Fruit fly (Drosophila melanogaster) whole organism, wandering third instar larva: ENCODE measurements around the gene CG7246.
A peak's percentile ranks its signal among the peaks of the same experiment; 100 is the strongest.

Experiments used
- Abd-B ChIP-seq: fragments of >200 bp; optimal IDR thresholded peaks from 2 replicates; lab custom pipeline; 2017; ENCODE audit warnings: missing biosample characterization, missing genetic modification characterization
- CG9705 ChIP-seq: fragments of 200-800 bp; sonication (Bioruptor generic); optimal IDR thresholded peaks from 2 replicates; lab custom pipeline; 2018; ENCODE audit warnings: missing biosample characterization, mild to moderate bottlenecking, missing genetic modification characterization
- Dfd ChIP-seq: fragments of >200 bp; optimal IDR thresholded peaks from 2 replicates; lab custom pipeline; 2017; ENCODE audit warnings: missing biosample characterization, missing genetic modification characterization
- GATAd ChIP-seq: sonication (Bioruptor generic); optimal IDR thresholded peaks from 2 replicates; lab custom pipeline; 2016; ENCODE audit warnings: missing biosample characterization, missing genetic modification characterization
- HLH106 ChIP-seq: fragments of 200-800 bp; optimal IDR thresholded peaks from 3 replicates; lab custom pipeline; 2019; ENCODE audit warnings: missing biosample characterization, mild to moderate bottlenecking, missing genetic modification characterization, moderate library complexity
- Jra ChIP-seq: sonication (Bioruptor generic); optimal IDR thresholded peaks from 2 replicates; lab custom pipeline; 2016; ENCODE audit warnings: missing biosample characterization, missing genetic modification characterization
- Mio ChIP-seq: sonication (Bioruptor generic); optimal IDR thresholded peaks from 2 replicates; lab custom pipeline; 2016; ENCODE audit warnings: missing biosample characterization, missing genetic modification characterization
- Rel ChIP-seq, 2 experiments: fragments of 200-800 bp; sonication (Bioruptor generic) in 1 of 2; optimal IDR thresholded peaks; 2 replicates in 1 of 2; 3 replicates in 1 of 2; lab custom pipeline; 2016 to 2019; ENCODE audit warnings: mild to moderate bottlenecking in 2 of 2, missing biosample characterization in 2 of 2, missing genetic modification characterization in 2 of 2, moderate library complexity in 1 of 2
- Sp1 ChIP-seq: fragments of 200-800 bp; sonication (Bioruptor generic); optimal IDR thresholded peaks from 3 replicates; lab custom pipeline; 2019; ENCODE audit warnings: missing biosample characterization, mild to moderate bottlenecking, missing genetic modification characterization, moderate library complexity
- Vsx2 ChIP-seq: fragments of 200-300, 225-300 bp; sonication (Bioruptor generic); optimal IDR thresholded peaks from 2 replicates; lab custom pipeline; 2018; ENCODE audit warnings: missing biosample characterization, missing genetic modification characterization; ENCODE audit not compliant: partially characterized antibody
- br ChIP-seq: fragments of 200-800 bp; sonication (Bioruptor generic); optimal IDR thresholded peaks from 2 replicates; lab custom pipeline; 2016; ENCODE audit warnings: missing biosample characterization, missing genetic modification characterization
- brk ChIP-seq: fragments of 200-800 bp; sonication (Bioruptor generic); optimal IDR thresholded peaks from 2 replicates; lab custom pipeline; 2016; ENCODE audit warnings: missing biosample characterization, mild to moderate bottlenecking, missing genetic modification characterization
- dl ChIP-seq, 2 experiments: fragments of 175-275, 200-275 bp in 1 of 2; fragments of 200-275 bp in 1 of 2; sonication (Bioruptor generic); optimal IDR thresholded peaks; lab custom pipeline; 2018; ENCODE audit warnings: mild to moderate bottlenecking in 2 of 2, missing biosample characterization in 2 of 2, missing genetic modification characterization in 2 of 2, moderate library complexity in 2 of 2; ENCODE audit not compliant: partially characterized antibody in 2 of 2, insufficient read depth in 1 of 2
- dsf ChIP-seq: sonication (Bioruptor generic); optimal IDR thresholded peaks from 2 replicates; lab custom pipeline; 2016; ENCODE audit warnings: missing biosample characterization, missing genetic modification characterization, borderline replicate concordance
- ey ChIP-seq: fragments of 200-800 bp; sonication (Bioruptor generic); optimal IDR thresholded peaks from 2 replicates; lab custom pipeline; 2016; ENCODE audit warnings: missing biosample characterization, missing genetic modification characterization
- fru ChIP-seq: fragments of 200-800 bp; sonication (Bioruptor generic); optimal IDR thresholded peaks from 3 replicates; lab custom pipeline; 2016; ENCODE audit warnings: missing biosample characterization, mild to moderate bottlenecking, missing genetic modification characterization
- h ChIP-seq: fragments of 200-800 bp; sonication (Bioruptor generic); optimal IDR thresholded peaks from 3 replicates; lab custom pipeline; 2016; ENCODE audit warnings: missing biosample characterization, mild to moderate bottlenecking, missing genetic modification characterization
- lola ChIP-seq: fragments of >200 bp; optimal IDR thresholded peaks from 2 replicates; lab custom pipeline; 2017; ENCODE audit warnings: missing biosample characterization, missing genetic modification characterization
- pan ChIP-seq: fragments of >200 bp; optimal IDR thresholded peaks from 2 replicates; lab custom pipeline; 2017
- rgr ChIP-seq: fragments of 200-800 bp; sonication (Bioruptor generic); optimal IDR thresholded peaks from 3 replicates; lab custom pipeline; 2016; ENCODE audit warnings: missing biosample characterization, mild to moderate bottlenecking, missing genetic modification characterization
- sage ChIP-seq: fragments of 200-800 bp; sonication (Bioruptor generic); optimal IDR thresholded peaks from 2 replicates; lab custom pipeline; 2016; ENCODE audit warnings: missing biosample characterization, mild to moderate bottlenecking, missing genetic modification characterization
- sv ChIP-seq: fragments of 200-800 bp; sonication (Bioruptor generic); optimal IDR thresholded peaks from 3 replicates; lab custom pipeline; 2016; ENCODE audit warnings: missing biosample characterization, missing genetic modification characterization
- tai ChIP-seq: sonication (Bioruptor generic); optimal IDR thresholded peaks from 2 replicates; lab custom pipeline; 2016; ENCODE audit warnings: missing biosample characterization, missing genetic modification characterization
- usp ChIP-seq: fragments of >200 bp; optimal IDR thresholded peaks from 2 replicates; lab custom pipeline; 2017; ENCODE audit warnings: missing biosample characterization, missing genetic modification characterization
- woc ChIP-seq: sonication (Bioruptor generic); optimal IDR thresholded peaks from 2 replicates; lab custom pipeline; 2016; ENCODE audit warnings: missing biosample characterization, mild to moderate bottlenecking, missing genetic modification characterization

The CG7246 gene

DNA sequence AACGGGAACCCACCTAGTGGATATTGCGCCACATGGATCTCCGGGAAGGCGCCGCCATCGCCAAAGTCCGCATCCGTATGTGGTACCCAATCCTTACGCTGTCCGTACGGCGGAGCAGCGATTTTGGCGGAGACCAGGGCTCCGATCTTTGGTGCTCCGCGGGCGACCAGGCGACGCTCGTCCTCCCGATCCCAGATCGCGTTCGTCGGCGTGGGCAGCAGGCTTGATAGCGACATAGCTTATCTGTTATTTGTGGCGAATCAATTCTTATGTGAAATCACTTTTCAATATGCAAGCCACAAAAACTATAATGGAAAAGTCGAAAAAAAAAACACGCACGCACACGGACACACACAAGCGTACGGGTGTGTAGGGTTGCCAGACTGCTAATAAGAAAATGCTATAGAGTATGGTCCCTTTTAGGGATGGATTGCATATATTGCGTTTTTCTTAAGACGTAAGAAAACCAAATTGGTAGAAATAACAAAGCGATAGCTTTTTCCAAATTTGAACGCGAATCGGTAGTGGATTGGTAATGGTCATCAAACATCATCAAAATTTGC lies 25.4 kb upstream of the CG7246 start, which contains the start of gene Bx42:
Gene Bx42 (minus strand): TSS at position 393 of the 563 bp plus-strand sequence.
- peak; percentile 50 for TF ChIP-seq woc (GFP tag; lab: Kevin White, UChicago)
- TF ChIP-seq sv (GFP tag; lab: Kevin White, UChicago) = peak; percentile 1
- no peak for TF ChIP-seq rgr (GFP tag; lab: Kevin White, UChicago)
- TF ChIP-seq, all 38 proteins: peak for 2

DNA sequence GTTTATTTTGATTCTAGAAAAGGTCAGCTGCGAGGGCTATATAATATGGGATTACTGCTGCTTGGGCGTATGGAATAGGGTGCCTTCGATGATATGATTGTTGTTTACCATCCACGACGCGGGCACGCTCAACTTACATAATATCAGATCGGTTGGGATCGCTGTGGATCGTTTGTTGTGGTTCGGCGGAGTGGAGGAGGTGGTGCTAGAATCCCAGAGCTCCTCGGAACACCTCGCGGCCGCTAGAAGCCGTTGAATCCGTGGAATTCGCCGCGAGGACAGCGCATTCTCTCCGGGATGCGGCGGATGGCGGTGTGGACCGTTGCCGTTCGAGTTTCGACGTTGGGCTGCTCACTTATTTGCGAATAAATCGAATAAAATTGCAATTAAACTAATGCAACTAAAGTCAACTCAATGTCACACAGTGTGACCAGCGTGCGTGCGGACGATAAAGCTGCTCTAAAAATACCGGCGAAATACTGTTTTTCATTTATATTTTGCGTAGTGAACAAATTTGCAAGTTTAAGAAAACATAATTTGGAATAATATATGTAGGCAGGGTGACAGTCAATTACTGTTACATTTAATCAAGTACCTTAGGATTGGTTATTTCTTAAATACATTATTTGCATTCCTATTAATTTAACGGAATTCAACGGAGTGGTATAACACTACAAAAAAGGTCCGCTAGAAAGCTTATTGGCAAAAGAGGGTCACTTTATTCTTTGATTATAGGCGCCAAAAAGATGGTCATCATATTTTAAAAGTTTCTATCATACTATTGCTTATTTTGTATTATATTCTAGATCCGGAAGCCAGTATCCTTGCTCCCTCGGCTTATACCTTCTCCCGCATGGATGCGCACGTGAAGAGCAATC lies 22.7 kb upstream of the CG7246 start, which contains the start of gene CG7766:
Gene CG7766 (minus strand): TSS at position 432 of the 878 bp plus-strand sequence.
- no peak for TF ChIP-seq brk (GFP tag; lab: Kevin White, UChicago)
- no peak for TF ChIP-seq GATAd (GFP tag; lab: Kevin White, UChicago)
- TF ChIP-seq sv (GFP tag; lab: Kevin White, UChicago) = no peak
- no peak for TF ChIP-seq Dfd (GFP tag; lab: Kevin White, UChicago)
- no peak for TF ChIP-seq dl (GFP tag; optimal IDR thresholded peaks at IDR 0.05; lab: Kevin White, UChicago; ENCODE audit: insufficient read depth in 1 of 2, partially characterized antibody in 2 of 2)
- no peak for TF ChIP-seq Vsx2 (GFP tag; lab: Kevin White, UChicago)
- no peak for TF ChIP-seq woc (GFP tag; lab: Kevin White, UChicago)
- TF ChIP-seq fru (GFP tag; lab: Kevin White, UChicago) = no peak
- TF ChIP-seq HLH106 = no peak
- no peak for TF ChIP-seq dsf (GFP tag; lab: Kevin White, UChicago)
- no peak for TF ChIP-seq pan (lab: Kevin White, UChicago)
- no peak for TF ChIP-seq Abd-B (GFP tag; lab: Kevin White, UChicago)

DNA sequence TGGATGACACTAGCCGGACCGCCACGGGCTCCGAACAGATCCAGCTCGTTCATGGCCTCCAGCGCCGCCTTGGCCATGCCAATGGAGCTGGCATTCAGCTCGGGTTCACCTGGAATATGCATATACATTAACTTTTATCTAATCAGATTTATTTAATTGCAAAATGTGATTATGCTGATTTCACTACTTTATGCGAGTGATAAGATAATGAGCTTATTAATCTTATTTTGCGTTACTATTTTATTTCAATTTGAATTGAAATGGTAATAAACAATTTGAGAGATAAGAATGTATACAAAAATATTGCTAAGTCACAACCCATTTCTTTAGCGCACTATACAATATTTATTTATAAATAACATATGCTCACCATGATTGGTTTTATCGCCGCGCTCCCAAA lies 21.3 kb upstream of the CG7246 start:
- TF ChIP-seq woc (GFP tag; lab: Kevin White, UChicago) (no peak), tai (GFP tag; lab: Kevin White, UChicago) (no peak), Abd-B (GFP tag; lab: Kevin White, UChicago) (no peak), Sp1 (GFP tag; lab: Kevin White, UChicago) (no peak), usp (no peak), h (GFP tag; lab: Kevin White, UChicago) (no peak), HLH106 (no peak), Rel (GFP tag; optimal IDR thresholded peaks at IDR 0.05; lab: Kevin White, UChicago) (no peak), Rel (tag; optimal IDR thresholded peaks at IDR 0.05; lab: Kevin White, UChicago) (no peak), Vsx2 (GFP tag; lab: Kevin White, UChicago) (no peak), lola (GFP tag; lab: Kevin White, UChicago) (no peak), ey (GFP tag; lab: Kevin White, UChicago) (no peak), Jra (no peak), GATAd (GFP tag; lab: Kevin White, UChicago) (no peak), br (GFP tag; lab: Kevin White, UChicago) (no peak), pan (lab: Kevin White, UChicago) (no peak)
- TF ChIP-seq, all 38 proteins: peak for 0

DNA sequence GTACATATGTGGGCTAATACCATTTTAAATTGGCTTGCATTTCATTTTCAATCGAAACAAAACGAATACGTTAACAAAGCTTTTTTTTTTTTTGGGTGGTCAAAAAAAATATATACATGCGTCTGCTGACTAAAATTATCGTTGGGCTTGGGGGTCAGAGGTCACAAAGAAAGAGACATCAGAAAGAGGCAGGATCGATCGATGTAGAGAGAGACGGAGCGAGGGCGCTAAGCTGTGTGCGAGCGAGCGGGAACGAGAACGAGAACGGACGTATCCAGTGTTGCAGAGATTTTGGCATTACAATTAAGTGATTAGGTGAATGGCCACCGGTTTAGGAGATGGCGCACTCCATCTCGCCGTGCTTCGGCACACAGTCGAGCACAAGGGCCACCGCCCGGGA lies 13.1 kb upstream of the CG7246 start:
- TF ChIP-seq sv (GFP tag; lab: Kevin White, UChicago) (no peak), CG9705 (no peak), h (GFP tag; lab: Kevin White, UChicago) (no peak), Mio (GFP tag; lab: Kevin White, UChicago) (no peak), ey (GFP tag; lab: Kevin White, UChicago) (no peak), dl (GFP tag; optimal IDR thresholded peaks at IDR 0.05; lab: Kevin White, UChicago; ENCODE audit: insufficient read depth in 1 of 2, partially characterized antibody in 2 of 2) (no peak)

DNA sequence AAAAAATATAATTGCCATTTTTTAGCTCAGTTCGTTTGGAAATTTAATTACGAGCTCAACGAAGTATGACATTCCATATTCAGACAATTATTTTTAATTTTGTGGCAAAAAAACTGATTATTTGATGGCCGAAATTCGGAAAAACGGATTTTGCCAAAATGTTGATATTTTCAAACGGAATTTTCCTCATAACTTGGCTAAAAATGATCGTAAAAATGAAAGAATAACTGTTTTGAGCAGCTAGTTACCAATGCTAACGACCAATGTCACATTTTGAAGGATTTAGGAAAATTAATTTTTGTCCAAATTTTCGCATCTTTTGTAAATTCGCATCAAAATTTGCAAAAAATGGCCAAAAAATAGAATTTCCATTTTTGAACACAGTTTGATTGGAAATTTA lies 12.2 kb upstream of the CG7246 start:
- TF ChIP-seq rgr (GFP tag; lab: Kevin White, UChicago) (no peak), Dfd (GFP tag; lab: Kevin White, UChicago) (peak; percentile 92), Sp1 (GFP tag; lab: Kevin White, UChicago) (no peak)

DNA sequence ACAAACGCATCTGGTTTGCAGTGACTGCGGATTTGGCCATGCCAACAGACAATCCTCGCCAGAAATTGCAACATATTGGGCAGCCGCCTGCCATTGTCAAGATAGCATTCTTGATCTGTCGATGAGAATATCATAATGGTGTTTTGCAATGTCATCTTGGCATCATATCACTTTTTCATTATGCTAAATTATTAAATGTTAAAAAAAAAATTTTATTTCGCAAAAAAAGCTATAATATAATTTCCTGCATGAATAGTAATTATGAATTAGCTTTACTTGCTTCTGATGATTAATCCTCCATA lies 9.2 kb upstream of the CG7246 start:
- no peak for TF ChIP-seq sage (GFP tag; lab: Kevin White, UChicago)
- no peak for TF ChIP-seq lola (GFP tag; lab: Kevin White, UChicago)
- TF ChIP-seq, all 38 proteins: peak for 0
